Worm (Caenorhabditis elegans) whole organism, L2 larva: Measurements from ENCODE around the gene F32D8.11.

Experiments
- C34F6.9 ChIP-seq: fragments of 150-350 bp; optimal IDR thresholded peaks from 2 replicates; lab custom pipeline; 2014; ENCODE audit warnings: missing biosample characterization, missing genetic modification characterization
- F13H6.1 ChIP-seq: sonication (generic microtip); optimal IDR thresholded peaks from 2 replicates; lab custom pipeline; 2016; ENCODE audit warnings: missing genetic modification characterization, missing compliant biosample characterization
- R02D3.7 ChIP-seq: fragments of 150-350 bp; optimal IDR thresholded peaks from 2 replicates; lab custom pipeline; 2014; ENCODE audit warnings: missing biosample characterization, missing genetic modification characterization
- Y55F3AM.14 ChIP-seq: fragments of 200-800 bp; sonication (Bioruptor generic); optimal IDR thresholded peaks from 2 replicates; lab custom pipeline; 2018; ENCODE audit warnings: mild to moderate bottlenecking, missing genetic modification characterization, missing compliant biosample characterization
- ZK546.5 ChIP-seq: sonication (generic microtip); optimal IDR thresholded peaks from 2 replicates; lab custom pipeline; 2017; ENCODE audit warnings: missing biosample characterization, missing genetic modification characterization
- alr-1 ChIP-seq: fragments of 150-350 bp; optimal IDR thresholded peaks from 2 replicates; lab custom pipeline; 2014; ENCODE audit warnings: missing biosample characterization, missing genetic modification characterization
- blmp-1 ChIP-seq: sonication (generic microtip); optimal IDR thresholded peaks from 2 replicates; lab custom pipeline; 2017; ENCODE audit warnings: missing genetic modification characterization, mild to moderate bottlenecking, missing compliant biosample characterization, antibody characterized with exemption, moderate library complexity; ENCODE audit not compliant: insufficient read depth
- ceh-16 ChIP-seq: fragments of 150-350 bp; optimal IDR thresholded peaks from 2 replicates; lab custom pipeline; 2014; ENCODE audit warnings: missing biosample characterization, missing genetic modification characterization
- ceh-82 ChIP-seq: fragments of 150-350 bp; optimal IDR thresholded peaks from 2 replicates; lab custom pipeline; 2014; ENCODE audit warnings: missing biosample characterization, missing genetic modification characterization
- egl-27 ChIP-seq: sonication (generic microtip); optimal IDR thresholded peaks from 3 replicates; lab custom pipeline; 2017; ENCODE audit warnings: missing biosample characterization, missing genetic modification reagents, missing genetic modification characterization
- elt-1 ChIP-seq: fragments of 150-350 bp; optimal IDR thresholded peaks from 2 replicates; lab custom pipeline; 2014; ENCODE audit warnings: missing biosample characterization, missing genetic modification characterization
- elt-3 ChIP-seq: sonication (generic microtip); optimal IDR thresholded peaks from 2 replicates; lab custom pipeline; 2017; ENCODE audit warnings: missing biosample characterization, missing genetic modification characterization
- fos-1 ChIP-seq: fragments of 150-350 bp; optimal IDR thresholded peaks from 2 replicates; lab custom pipeline; 2014; ENCODE audit warnings: missing biosample characterization, missing genetic modification characterization
- gmeb-1 ChIP-seq: fragments of 150-350 bp; optimal IDR thresholded peaks from 2 replicates; lab custom pipeline; 2014; ENCODE audit warnings: missing biosample characterization, missing genetic modification characterization
- lin-13 ChIP-seq: fragments of 150-350 bp; optimal IDR thresholded peaks from 2 replicates; lab custom pipeline; 2014; ENCODE audit warnings: missing biosample characterization, missing genetic modification reagents, missing genetic modification characterization
- lsy-2 ChIP-seq, 2 experiments: fragments of 150-350 bp in 1 of 2; sonication (generic microtip) in 1 of 2; optimal IDR thresholded peaks; 2 replicates each; lab custom pipeline; 2014 to 2017; ENCODE audit warnings: missing biosample characterization in 2 of 2, missing genetic modification characterization in 2 of 2
- mbf-1 ChIP-seq: sonication (generic microtip); optimal IDR thresholded peaks from 2 replicates; lab custom pipeline; 2017; ENCODE audit warnings: missing biosample characterization, missing genetic modification characterization
- mdl-1 ChIP-seq, 2 experiments: fragments of 150-350 bp in 1 of 2; sonication (generic microtip) in 1 of 2; optimal IDR thresholded peaks; 2 replicates each; lab custom pipeline; 2017; ENCODE audit warnings: missing biosample characterization in 2 of 2, missing genetic modification characterization in 2 of 2
- nhr-10 ChIP-seq: sonication (generic microtip); optimal IDR thresholded peaks from 2 replicates; lab custom pipeline; 2017; ENCODE audit warnings: missing biosample characterization, missing genetic modification characterization
- nhr-11 ChIP-seq: fragments of 150-350 bp; optimal IDR thresholded peaks from 2 replicates; lab custom pipeline; 2014; ENCODE audit warnings: missing biosample characterization, missing genetic modification characterization
- nhr-12 ChIP-seq: fragments of 150-350 bp; optimal IDR thresholded peaks from 2 replicates; lab custom pipeline; 2014; ENCODE audit warnings: missing biosample characterization, missing genetic modification characterization
- nhr-129 ChIP-seq: fragments of 150-350 bp; optimal IDR thresholded peaks from 2 replicates; lab custom pipeline; 2014; ENCODE audit warnings: missing biosample characterization, missing genetic modification characterization
- nhr-21 ChIP-seq: fragments of 150-350 bp; optimal IDR thresholded peaks from 2 replicates; lab custom pipeline; 2014; ENCODE audit warnings: missing biosample characterization, missing genetic modification characterization
- nhr-23 ChIP-seq: fragments of 150-350 bp; optimal IDR thresholded peaks from 2 replicates; lab custom pipeline; 2014; ENCODE audit warnings: missing biosample characterization, missing genetic modification reagents, missing genetic modification characterization
- nhr-237 ChIP-seq: fragments of 150-350 bp; optimal IDR thresholded peaks from 2 replicates; lab custom pipeline; 2014; ENCODE audit warnings: missing biosample characterization, missing genetic modification characterization
- nhr-6 ChIP-seq: fragments of 150-350 bp; optimal IDR thresholded peaks from 2 replicates; lab custom pipeline; 2014; ENCODE audit warnings: missing biosample characterization, missing genetic modification characterization
- nhr-77 ChIP-seq: fragments of 150-350 bp; optimal IDR thresholded peaks from 2 replicates; lab custom pipeline; 2014; ENCODE audit warnings: missing biosample characterization, missing genetic modification characterization
- skn-1 ChIP-seq: sonication (generic microtip); optimal IDR thresholded peaks from 2 replicates; lab custom pipeline; 2017; ENCODE audit warnings: missing biosample characterization, missing genetic modification characterization
- sma-3 ChIP-seq: sonication (generic microtip); optimal IDR thresholded peaks from 2 replicates; lab custom pipeline; 2016; ENCODE audit warnings: missing genetic modification reagents, missing genetic modification characterization, missing compliant biosample characterization
- sma-9 ChIP-seq, 2 experiments: fragments of 150-350 bp in 1 of 2; sonication (generic microtip) in 1 of 2; optimal IDR thresholded peaks; 2 replicates each; lab custom pipeline; 2014 to 2016; ENCODE audit warnings: missing genetic modification characterization in 2 of 2, mild to moderate bottlenecking in 1 of 2, missing biosample characterization in 1 of 2, missing compliant biosample characterization in 1 of 2, missing genetic modification reagents in 1 of 2, moderate library complexity in 1 of 2
- unc-55 ChIP-seq: fragments of 150-350 bp; sonication (generic microtip); optimal IDR thresholded peaks from 3 replicates; lab custom pipeline; 2014; ENCODE audit warnings: missing biosample characterization, missing genetic modification reagents, missing genetic modification characterization
- unc-62 ChIP-seq: fragments of 150-350 bp; optimal IDR thresholded peaks from 2 replicates; lab custom pipeline; 2014; ENCODE audit warnings: missing biosample characterization, missing genetic modification reagents, missing genetic modification characterization
- zag-1 ChIP-seq: fragments of 150-350 bp; optimal IDR thresholded peaks from 2 replicates; lab custom pipeline; 2014; ENCODE audit warnings: missing biosample characterization, missing genetic modification characterization
- ztf-1 ChIP-seq: fragments of 200-800 bp; sonication (Bioruptor generic); conservative IDR thresholded peaks from 2 replicates; pipeline ENCODE4 v1.3.6; 2022; ENCODE audit warnings: missing genetic modification characterization, missing compliant biosample characterization
- ztf-11 ChIP-seq: sonication (generic microtip); optimal IDR thresholded peaks from 2 replicates; lab custom pipeline; 2017; ENCODE audit warnings: missing biosample characterization, missing genetic modification characterization
- ztf-4 ChIP-seq: fragments of 150-350 bp; optimal IDR thresholded peaks from 2 replicates; lab custom pipeline; 2014; ENCODE audit warnings: missing biosample characterization, missing genetic modification characterization

The F32D8.11 gene

ce11 chrV:10866340-10866739 is 22.6 kb downstream of the F32D8.11 start:
- TF ChIP-seq Y55F3AM.14 (GFP tag; lab: Kevin White, UChicago): peak; percentile 30

ce11 chrV:10865599-10865998 is 23.3 kb downstream of the F32D8.11 start, which contains the start of gene saeg-1:
TSS of gene saeg-1 (minus strand) at chrV:10865699.
- no peak for TF ChIP-seq fos-1 (tag; lab: Kevin White, UChicago)
- TF ChIP-seq mbf-1 (tag; lab: Kevin White, UChicago): no peak
- no peak for TF ChIP-seq nhr-23 (tag; lab: Kevin White, UChicago)
- TF ChIP-seq skn-1 (tag; lab: Kevin White, UChicago): no peak
- no peak for TF ChIP-seq nhr-11 (tag; lab: Kevin White, UChicago)
- no peak for TF ChIP-seq blmp-1 (tag; lab: Kevin White, UChicago)
- TF ChIP-seq sma-3: no peak
- TF ChIP-seq Y55F3AM.14 (GFP tag; lab: Kevin White, UChicago): no peak
- TF ChIP-seq lin-13 (GFP tag; lab: Kevin White, UChicago): no peak
- TF ChIP-seq lsy-2 (tag; optimal IDR thresholded peaks at IDR 0.05; lab: Kevin White, UChicago): no peak
- no peak for TF ChIP-seq nhr-12
- TF ChIP-seq ztf-1 (GFP tag; lab: Robert Waterston, UW): no peak
- no peak for TF ChIP-seq ceh-82 (tag; lab: Kevin White, UChicago)
- TF ChIP-seq ztf-11 (tag; lab: Kevin White, UChicago): no peak
- no peak for TF ChIP-seq nhr-77 (tag; lab: Kevin White, UChicago)
- TF ChIP-seq nhr-6 (tag; lab: Kevin White, UChicago): no peak
- TF ChIP-seq unc-55: no peak
- no peak for TF ChIP-seq mdl-1 (tag; optimal IDR thresholded peaks at IDR 0.05; lab: Kevin White, UChicago)
- no peak for TF ChIP-seq alr-1 (tag; lab: Kevin White, UChicago)
- no peak for TF ChIP-seq F13H6.1 (tag; lab: Kevin White, UChicago)

- TF ChIP-seq zag-1 (tag; lab: Kevin White, UChicago): no peak
- TF ChIP-seq sma-9 (GFP tag; optimal IDR thresholded peaks at IDR 0.05; lab: Kevin White, UChicago): peak; percentile 44
- TF ChIP-seq sma-9 (tag; optimal IDR thresholded peaks at IDR 0.05; lab: Kevin White, UChicago): no peak
- TF ChIP-seq C34F6.9 (tag; lab: Kevin White, UChicago): no peak
- TF ChIP-seq fos-1 (tag; lab: Kevin White, UChicago): no peak
- TF ChIP-seq elt-1: no peak
- no peak for TF ChIP-seq ZK546.5
- no peak for TF ChIP-seq R02D3.7 (tag; lab: Kevin White, UChicago)
- TF ChIP-seq nhr-21 (tag; lab: Kevin White, UChicago): peak; percentile 8
- no peak for TF ChIP-seq nhr-6 (tag; lab: Kevin White, UChicago)
- TF ChIP-seq ceh-16 (tag; lab: Kevin White, UChicago): no peak
- no peak for TF ChIP-seq nhr-10 (tag; lab: Kevin White, UChicago)
- TF ChIP-seq, all 48 proteins: peak for 2
Measured at ce11 chrV:10862457-10863097, 26.4 kb downstream of the F32D8.11 start.

- TF ChIP-seq unc-62 (GFP tag; lab: Kevin White, UChicago): no peak
- TF ChIP-seq C34F6.9 (tag; lab: Kevin White, UChicago): peak; percentile 71
- peak; percentile 38 for TF ChIP-seq ztf-4 (tag; lab: Kevin White, UChicago)
- no peak for TF ChIP-seq ceh-82 (tag; lab: Kevin White, UChicago)
- TF ChIP-seq ztf-11 (tag; lab: Kevin White, UChicago): no peak
- no peak for TF ChIP-seq nhr-77 (tag; lab: Kevin White, UChicago)
- no peak for TF ChIP-seq elt-3 (tag; lab: Kevin White, UChicago)
- TF ChIP-seq fos-1 (tag; lab: Kevin White, UChicago): no peak
- TF ChIP-seq nhr-10 (tag; lab: Kevin White, UChicago): no peak
- TF ChIP-seq F13H6.1 (tag; lab: Kevin White, UChicago): peak; percentile 7
- peak in 1 of 2 experiments; percentile 36 for TF ChIP-seq lsy-2 (tag; optimal IDR thresholded peaks at IDR 0.05; lab: Kevin White, UChicago)
- TF ChIP-seq gmeb-1 (tag; lab: Kevin White, UChicago): no peak
- TF ChIP-seq Y55F3AM.14 (GFP tag; lab: Kevin White, UChicago): peak; percentile 54
- peak; percentile 41 for TF ChIP-seq unc-55
- TF ChIP-seq skn-1 (tag; lab: Kevin White, UChicago): no peak
- TF ChIP-seq mdl-1 (tag; optimal IDR thresholded peaks at IDR 0.05; lab: Kevin White, UChicago): no peak
- peak; percentile 74 for TF ChIP-seq nhr-129 (tag; lab: Kevin White, UChicago)
- peak; percentile 37 for TF ChIP-seq sma-9 (GFP tag; optimal IDR thresholded peaks at IDR 0.05; lab: Kevin White, UChicago)
- no peak for TF ChIP-seq sma-9 (tag; optimal IDR thresholded peaks at IDR 0.05; lab: Kevin White, UChicago)
- TF ChIP-seq nhr-237: no peak
- TF ChIP-seq egl-27: no peak
- TF ChIP-seq, all 48 proteins: peak for 8
Measured at ce11 chrV:10861611-10862262, 27.2 kb downstream of the F32D8.11 start.
